Fruit fly (Drosophila melanogaster) whole organism, prepupa: ENCODE data around the gene CG33090.

Experiments
- Blimp-1 ChIP-seq: fragments of 200-800 bp; sonication (Bioruptor generic); optimal IDR thresholded peaks from 3 replicates; lab custom pipeline; 2017; ENCODE audit warnings: missing biosample characterization, missing genetic modification characterization, mild to moderate bottlenecking, moderate library complexity, missing genetic modification reagents
- CG10631 ChIP-seq: fragments of 200-800 bp; sonication (Bioruptor generic); optimal IDR thresholded peaks from 2 replicates; lab custom pipeline; 2016; ENCODE audit warnings: missing biosample characterization, missing genetic modification characterization
- CG10669 ChIP-seq: fragments of 200-800 bp; sonication (Bioruptor generic); optimal IDR thresholded peaks from 3 replicates; lab custom pipeline; 2018; ENCODE audit warnings: missing biosample characterization, mild to moderate bottlenecking, missing genetic modification characterization, moderate library complexity
- CG11294 ChIP-seq: fragments of 200-800 bp; sonication (Bioruptor generic); IDR thresholded peaks from 2 replicates; pipeline ENCODE4 v1.3.6; 2022; ENCODE audit warnings: missing biosample characterization, missing genetic modification characterization
- CG11762 ChIP-seq: fragments of 200-800 bp; sonication (Bioruptor generic); optimal IDR thresholded peaks from 3 replicates; lab custom pipeline; 2016; ENCODE audit warnings: missing biosample characterization, missing genetic modification characterization; ENCODE audit not compliant: insufficient read depth
- CG15336 ChIP-seq: fragments of 200-800 bp; sonication (Bioruptor generic); IDR thresholded peaks from 2 replicates; pipeline ENCODE4 v1.3.6; 2022; ENCODE audit warnings: missing biosample characterization, missing genetic modification characterization
- CG16779 ChIP-seq: fragments of 200-800 bp; sonication (Bioruptor generic); optimal IDR thresholded peaks from 3 replicates; lab custom pipeline; 2017; ENCODE audit warnings: missing biosample characterization, mild to moderate bottlenecking, missing genetic modification characterization
- CG3032 ChIP-seq: fragments of 200-800 bp; optimal IDR thresholded peaks from 2 replicates; lab custom pipeline; 2019; ENCODE audit warnings: missing biosample characterization, mild to moderate bottlenecking, missing genetic modification characterization, moderate library complexity
- CG32006 ChIP-seq: fragments of 200-800 bp; sonication (Bioruptor generic); optimal IDR thresholded peaks from 3 replicates; lab custom pipeline; 2017; ENCODE audit warnings: missing biosample characterization, mild to moderate bottlenecking, missing genetic modification characterization
- CG34406 ChIP-seq: fragments of 200-800 bp; sonication (Bioruptor generic); optimal IDR thresholded peaks from 3 replicates; lab custom pipeline; 2016; ENCODE audit warnings: missing biosample characterization, missing genetic modification characterization
- CG4318 ChIP-seq: fragments of 200-800 bp; sonication (Bioruptor generic); optimal IDR thresholded peaks from 3 replicates; lab custom pipeline; 2017; ENCODE audit warnings: missing biosample characterization, mild to moderate bottlenecking, missing genetic modification characterization
- CG6163 ChIP-seq: fragments of 200-800 bp; sonication (Bioruptor generic); IDR thresholded peaks from 3 replicates; pipeline ENCODE4 v1.3.6; 2022; ENCODE audit warnings: missing biosample characterization, missing genetic modification characterization
- CG6808 ChIP-seq: fragments of 200-800 bp; sonication (Bioruptor generic); optimal IDR thresholded peaks from 3 replicates; lab custom pipeline; 2017; ENCODE audit warnings: missing biosample characterization, missing genetic modification characterization, mild to moderate bottlenecking, moderate library complexity, missing genetic modification reagents
- CG6854 ChIP-seq: fragments of 200-800 bp; sonication (Bioruptor generic); optimal IDR thresholded peaks from 2 replicates; lab custom pipeline; 2017; ENCODE audit warnings: missing biosample characterization, mild to moderate bottlenecking, missing genetic modification characterization
- CG7368 ChIP-seq: fragments of 200-800 bp; sonication (Bioruptor generic); optimal IDR thresholded peaks from 3 replicates; lab custom pipeline; 2016; ENCODE audit warnings: missing biosample characterization, missing genetic modification characterization
- CG8119 ChIP-seq: fragments of 200-800 bp; sonication (Bioruptor generic); IDR thresholded peaks from 3 replicates; pipeline ENCODE4 v1.3.6; 2022; ENCODE audit warnings: missing biosample characterization, missing genetic modification characterization
- CG8319 ChIP-seq: fragments of 200-800 bp; sonication (Bioruptor generic); optimal IDR thresholded peaks from 3 replicates; lab custom pipeline; 2016; ENCODE audit warnings: missing biosample characterization, missing genetic modification characterization
- CG8632 ChIP-seq: fragments of 200-800 bp; sonication (Bioruptor generic); optimal IDR thresholded peaks from 3 replicates; lab custom pipeline; 2016; ENCODE audit warnings: missing biosample characterization, missing genetic modification characterization
- CG9139 ChIP-seq: fragments of 200-800 bp; sonication (Bioruptor generic); optimal IDR thresholded peaks from 3 replicates; lab custom pipeline; 2017; ENCODE audit warnings: missing biosample characterization, mild to moderate bottlenecking, missing genetic modification characterization
- Eip75B ChIP-seq: fragments of 200-800 bp; sonication (Bioruptor generic); optimal IDR thresholded peaks from 3 replicates; lab custom pipeline; 2016; ENCODE audit warnings: missing biosample characterization, missing genetic modification characterization
- Eip78C ChIP-seq: fragments of 200-800 bp; sonication (Bioruptor generic); peaks from one replicate; lab custom pipeline; 2016; ENCODE audit warnings: missing biosample characterization, missing genetic modification characterization
- Eip93F ChIP-seq: fragments of 200-800 bp; sonication (Bioruptor generic); optimal IDR thresholded peaks from 2 replicates; lab custom pipeline; 2016; ENCODE audit warnings: missing biosample characterization, mild to moderate bottlenecking, missing genetic modification characterization
- Ets21C ChIP-seq: fragments of 200-800 bp; sonication (Bioruptor generic); optimal IDR thresholded peaks from 3 replicates; lab custom pipeline; 2016; ENCODE audit warnings: missing biosample characterization, missing genetic modification characterization
- Ets96B ChIP-seq: fragments of 200-800 bp; optimal IDR thresholded peaks from 2 replicates; lab custom pipeline; 2019; ENCODE audit warnings: missing biosample characterization, mild to moderate bottlenecking, missing genetic modification characterization, moderate library complexity
- Gug ChIP-seq: fragments of 200-800 bp; sonication (Bioruptor generic); IDR thresholded peaks from 2 replicates; pipeline ENCODE4 v1.3.6; 2022; ENCODE audit warnings: missing biosample characterization, missing genetic modification characterization
- Hr38 ChIP-seq: sonication (Bioruptor generic); optimal IDR thresholded peaks from 2 replicates; lab custom pipeline; 2016; ENCODE audit warnings: missing biosample characterization, missing genetic modification characterization
- Hr4 ChIP-seq: fragments of 200-800 bp; sonication (Bioruptor generic); optimal IDR thresholded peaks from 3 replicates; lab custom pipeline; 2016; ENCODE audit warnings: missing biosample characterization, missing genetic modification characterization
- Met ChIP-seq: fragments of 200-800 bp; sonication (Bioruptor generic); optimal IDR thresholded peaks from 3 replicates; lab custom pipeline; 2016; ENCODE audit warnings: missing biosample characterization, missing genetic modification characterization
- Sox102F ChIP-seq: fragments of 200-800 bp; sonication (Bioruptor generic); optimal IDR thresholded peaks from 2 replicates; lab custom pipeline; 2016; ENCODE audit warnings: missing biosample characterization, mild to moderate bottlenecking, missing genetic modification characterization
- Sox14 ChIP-seq: fragments of 200-800 bp; sonication (Bioruptor generic); optimal IDR thresholded peaks from 3 replicates; lab custom pipeline; 2016; ENCODE audit warnings: missing biosample characterization, missing genetic modification characterization
- Sox15 ChIP-seq: fragments of 200-800 bp; sonication (Bioruptor generic); optimal IDR thresholded peaks from 3 replicates; lab custom pipeline; 2016; ENCODE audit warnings: missing biosample characterization, missing genetic modification characterization
- acj6 ChIP-seq: fragments of 200-800 bp; sonication (Bioruptor generic); optimal IDR thresholded peaks from 3 replicates; lab custom pipeline; 2016; ENCODE audit warnings: missing biosample characterization, missing genetic modification characterization
- cyc ChIP-seq: fragments of 200-800 bp; sonication (Bioruptor generic); optimal IDR thresholded peaks from 3 replicates; lab custom pipeline; 2016; ENCODE audit warnings: missing biosample characterization, missing genetic modification characterization
- dsx ChIP-seq: fragments of 200-800 bp; optimal IDR thresholded peaks from 3 replicates; lab custom pipeline; 2019; ENCODE audit warnings: missing biosample characterization, mild to moderate bottlenecking, missing genetic modification characterization, moderate library complexity; ENCODE audit not compliant: poor library complexity, severe bottlenecking
- eg ChIP-seq: fragments of 200-800 bp; sonication (Bioruptor generic); IDR thresholded peaks from 3 replicates; pipeline ENCODE4 v1.3.6; 2022; ENCODE audit warnings: missing biosample characterization, missing genetic modification characterization
- esn ChIP-seq: fragments of 200-800 bp; sonication (Bioruptor generic); optimal IDR thresholded peaks from 2 replicates; lab custom pipeline; 2016; ENCODE audit warnings: missing biosample characterization, mild to moderate bottlenecking, missing genetic modification characterization, moderate library complexity
- fd59A ChIP-seq: fragments of 200-800 bp; sonication (Bioruptor generic); optimal IDR thresholded peaks from 2 replicates; lab custom pipeline; 2017; ENCODE audit warnings: missing biosample characterization, mild to moderate bottlenecking, missing genetic modification characterization, missing genetic modification reagents
- fd85E ChIP-seq: fragments of 200-800 bp; sonication (Bioruptor generic); optimal IDR thresholded peaks from 3 replicates; lab custom pipeline; 2016; ENCODE audit warnings: missing biosample characterization, missing genetic modification characterization
- fkh ChIP-seq: fragments of 200-800 bp; sonication (Bioruptor generic); optimal IDR thresholded peaks from 3 replicates; lab custom pipeline; 2017; ENCODE audit warnings: missing biosample characterization, mild to moderate bottlenecking, missing genetic modification characterization, moderate library complexity
- lz ChIP-seq: fragments of 200-800 bp; sonication (Bioruptor generic); optimal IDR thresholded peaks from 3 replicates; lab custom pipeline; 2016; ENCODE audit warnings: missing biosample characterization, missing genetic modification characterization
- salr ChIP-seq, 2 experiments: fragments of 200-800 bp; sonication (Bioruptor generic); optimal IDR thresholded peaks; 3 replicates each; lab custom pipeline; 2016 to 2018; ENCODE audit warnings: missing biosample characterization in 2 of 2, missing genetic modification characterization in 2 of 2, mild to moderate bottlenecking in 1 of 2
- spab ChIP-seq: fragments of 200-800 bp; sonication (Bioruptor generic); optimal IDR thresholded peaks from 2 replicates; lab custom pipeline; 2017; ENCODE audit warnings: missing biosample characterization, mild to moderate bottlenecking, missing genetic modification characterization, missing genetic modification reagents
- ss ChIP-seq, 2 experiments: fragments of 200-800 bp; sonication (Bioruptor generic); optimal IDR thresholded peaks; 2 replicates in 1 of 2; 3 replicates in 1 of 2; lab custom pipeline; 2017 to 2018; ENCODE audit warnings: mild to moderate bottlenecking in 2 of 2, missing biosample characterization in 2 of 2, missing genetic modification characterization in 2 of 2, moderate library complexity in 1 of 2
- vri ChIP-seq: fragments of 200-800 bp; sonication (Bioruptor generic); optimal IDR thresholded peaks from 3 replicates; lab custom pipeline; 2016; ENCODE audit warnings: missing biosample characterization, mild to moderate bottlenecking, missing genetic modification characterization

Gene CG33090

DNA sequence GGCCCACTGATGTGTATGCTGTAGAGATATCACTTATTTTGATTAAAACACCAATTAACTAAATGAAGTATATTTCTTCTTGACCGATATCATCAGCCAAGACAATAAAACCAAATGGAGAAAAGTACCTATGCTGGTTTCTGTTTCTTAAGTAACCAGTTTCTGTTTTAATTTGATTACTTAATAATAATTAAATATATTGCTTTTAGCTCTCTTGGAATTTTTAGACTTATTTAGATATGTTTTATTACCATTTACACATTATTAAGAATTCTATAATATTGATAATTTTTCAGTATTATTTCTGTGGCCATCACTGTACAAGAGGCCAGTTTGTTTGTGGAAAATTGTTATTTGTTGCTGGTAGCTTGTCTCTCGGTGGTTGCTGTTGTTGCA is 33.3 kb downstream of the CG33090 start (continued):
- no peak for TF ChIP-seq Ets21C (GFP tag; lab: Kevin White, UChicago)
- TF ChIP-seq vri: no peak
- peak; percentile 18; the same call in 1 of the 2 replicates for TF ChIP-seq CG15336 (GFP tag; lab: Robert Waterston, UW)
- peak; percentile 58 for TF ChIP-seq Gug (GFP tag; lab: Robert Waterston, UW)
- peak in 1 of 2 experiments; percentile 77 for TF ChIP-seq salr (GFP tag; optimal IDR thresholded peaks at IDR 0.05; lab: Kevin White, UChicago)
- peak; percentile 71 for TF ChIP-seq CG4318 (GFP tag; lab: Kevin White, UChicago)
- TF ChIP-seq lz (GFP tag; lab: Kevin White, UChicago): peak; percentile 9
- TF ChIP-seq Met (GFP tag; lab: Kevin White, UChicago): peak; percentile 71
- peak; percentile 68 for TF ChIP-seq CG6854 (GFP tag; lab: Kevin White, UChicago)
- peak; percentile 75 for TF ChIP-seq Ets96B
- TF ChIP-seq CG34406 (GFP tag; lab: Kevin White, UChicago): no peak
- TF ChIP-seq CG9139: peak; percentile 34
- no peak for TF ChIP-seq Sox102F
- no peak for TF ChIP-seq Eip93F
- peak; percentile 57 for TF ChIP-seq CG7368
- TF ChIP-seq esn (GFP tag; lab: Kevin White, UChicago): no peak
- TF ChIP-seq CG11294 (GFP tag; lab: Robert Waterston, UW): peak; percentile 63
- TF ChIP-seq CG16779 (tag; lab: Kevin White, UChicago): peak; percentile 70

- no peak for TF ChIP-seq Met (GFP tag; lab: Kevin White, UChicago)
- TF ChIP-seq ss (GFP tag; optimal IDR thresholded peaks at IDR 0.05; lab: Kevin White, UChicago): peak in 1 of 2 experiments; percentile 1
- TF ChIP-seq CG6163 (GFP tag; lab: Robert Waterston, UW): no peak
- TF ChIP-seq Eip78C (GFP tag; lab: Kevin White, UChicago): peak; percentile 57
- TF ChIP-seq CG10631 (GFP tag; lab: Kevin White, UChicago): no peak
Measured at dm6 chr2L:14368833-14369232, 34.9 kb downstream of the CG33090 start.

- peak; percentile 96 for TF ChIP-seq Sox14 (GFP tag; lab: Kevin White, UChicago)
- peak; percentile 98 for TF ChIP-seq eg (GFP tag; lab: Robert Waterston, UW)
- TF ChIP-seq fd59A (GFP tag; lab: Kevin White, UChicago): peak; percentile 88
- peak; percentile 94 for TF ChIP-seq CG6808 (GFP tag; lab: Kevin White, UChicago)
- TF ChIP-seq esn (GFP tag; lab: Kevin White, UChicago): peak; percentile 97
- peak; percentile 98 for TF ChIP-seq CG8119 (GFP tag; lab: Robert Waterston, UW)
- TF ChIP-seq salr (GFP tag; optimal IDR thresholded peaks at IDR 0.05; lab: Kevin White, UChicago): peak; percentile 85 to 90
- peak; percentile 82 for TF ChIP-seq cyc (GFP tag; lab: Kevin White, UChicago)
- peak; percentile 96 for TF ChIP-seq CG7368
- peak; percentile 94 for TF ChIP-seq CG11762 (GFP tag; lab: Kevin White, UChicago)
- TF ChIP-seq CG6163 (GFP tag; lab: Robert Waterston, UW): peak; percentile 83
- peak; percentile 88 for TF ChIP-seq Hr4 (GFP tag; lab: Kevin White, UChicago)
- TF ChIP-seq Blimp-1 (GFP tag; lab: Kevin White, UChicago): peak; percentile 89
- peak; percentile 94 for TF ChIP-seq Gug (GFP tag; lab: Robert Waterston, UW)
- TF ChIP-seq dsx (GFP tag; lab: Kevin White, UChicago): peak; percentile 55
- TF ChIP-seq CG8319: peak; percentile 92
- TF ChIP-seq Hr38: peak; percentile 37
- peak; percentile 82 for TF ChIP-seq Met (GFP tag; lab: Kevin White, UChicago)
- TF ChIP-seq fd85E (GFP tag; lab: Kevin White, UChicago): peak; percentile 86
- peak; percentile 69 for TF ChIP-seq Ets96B
- peak; percentile 91 for TF ChIP-seq Eip75B
- TF ChIP-seq CG8632 (GFP tag; lab: Kevin White, UChicago): peak; percentile 90
- TF ChIP-seq fkh (GFP tag; lab: Kevin White, UChicago): no peak
- TF ChIP-seq CG6854 (GFP tag; lab: Kevin White, UChicago): peak; percentile 96
- peak; percentile 94 for TF ChIP-seq CG3032 (tag; lab: Kevin White, UChicago)
- TF ChIP-seq CG9139: peak; percentile 42
- TF ChIP-seq acj6 (GFP tag; lab: Kevin White, UChicago): peak; percentile 94
- peak; percentile 98 for TF ChIP-seq CG15336 (GFP tag; lab: Robert Waterston, UW)
- TF ChIP-seq Sox102F: peak; percentile 96
- TF ChIP-seq spab: peak; percentile 94
- peak; percentile 91 for TF ChIP-seq Sox15
- TF ChIP-seq CG10669 (GFP tag; lab: Kevin White, UChicago): peak; percentile 93
- TF ChIP-seq CG32006 (GFP tag; lab: Kevin White, UChicago): peak; percentile 97
Measured at dm6 chr2L:14369933-14370776, 36.2 kb downstream of the CG33090 start.
